Worm (Caenorhabditis elegans): ENCODE results near the gene panl-3.

ce11 chrIII:9857110-9857509 is 38.3 kb downstream of the panl-3 start:
- TF ChIP-seq pros-1 (tag; optimal IDR thresholded peaks at IDR 0.05) (no peak), ama-1 (optimal IDR thresholded peaks at IDR 0.05) (no peak), ttx-3 (tag; optimal IDR thresholded peaks at IDR 0.05) (no peak), nhr-11 (tag; optimal IDR thresholded peaks at IDR 0.05) (no peak)

Measured in whole organism, late embryonic.